Fruit fly (Drosophila melanogaster): ENCODE results near the gene CG3819.

CG3819 gene

dm6 chr3L:18898086-18898470, 23.8 kb downstream of the CG3819 start, which contains the start of gene CG3902 (continued):
- TF ChIP-seq repo (GFP tag; optimal IDR thresholded peaks at IDR 0.05) = no peak
- no peak for TF ChIP-seq Fer2 (tag; optimal IDR thresholded peaks at IDR 0.05)
- TF ChIP-seq CG34376 (GFP tag; optimal IDR thresholded peaks at IDR 0.05) = peak; percentile 72
- TF ChIP-seq Six4 (GFP tag; optimal IDR thresholded peaks at IDR 0.05) = no peak
- TF ChIP-seq CG1603 (tag; optimal IDR thresholded peaks at IDR 0.05) = peak; percentile 29
- TF ChIP-seq org-1 (GFP tag; optimal IDR thresholded peaks at IDR 0.05) = no peak
- TF ChIP-seq D19B (GFP tag; optimal IDR thresholded peaks at IDR 0.05) = no peak
- no peak for TF ChIP-seq Dip3 (GFP tag; optimal IDR thresholded peaks at IDR 0.05)
- no peak for TF ChIP-seq CG15601 (tag; optimal IDR thresholded peaks at IDR 0.05)
- no peak for TF ChIP-seq D (optimal IDR thresholded peaks at IDR 0.05)
- no peak for TF ChIP-seq D (GFP tag; optimal IDR thresholded peaks at IDR 0.05)
- TF ChIP-seq Deaf1 (tag; optimal IDR thresholded peaks at IDR 0.05) = peak; percentile 61
- peak; percentile 47 for TF ChIP-seq slbo (GFP tag; IDR thresholded peaks at IDR 0.05)
- peak; percentile 19 for TF ChIP-seq CG18011 (GFP tag; optimal IDR thresholded peaks at IDR 0.05)
- TF ChIP-seq CG1647 (GFP tag; optimal IDR thresholded peaks at IDR 0.05) = no peak
- peak; percentile 71 for TF ChIP-seq B-H2 (GFP tag; optimal IDR thresholded peaks at IDR 0.05)
- no peak for TF ChIP-seq Sox102F (GFP tag; optimal IDR thresholded peaks at IDR 0.05)
- no peak for TF ChIP-seq jumu (GFP tag; optimal IDR thresholded peaks at IDR 0.05)
- TF ChIP-seq Fer3 (tag; optimal IDR thresholded peaks at IDR 0.05) = peak; percentile 20
- no peak for TF ChIP-seq CG14667 (GFP tag; IDR thresholded peaks at IDR 0.05)

DNA sequence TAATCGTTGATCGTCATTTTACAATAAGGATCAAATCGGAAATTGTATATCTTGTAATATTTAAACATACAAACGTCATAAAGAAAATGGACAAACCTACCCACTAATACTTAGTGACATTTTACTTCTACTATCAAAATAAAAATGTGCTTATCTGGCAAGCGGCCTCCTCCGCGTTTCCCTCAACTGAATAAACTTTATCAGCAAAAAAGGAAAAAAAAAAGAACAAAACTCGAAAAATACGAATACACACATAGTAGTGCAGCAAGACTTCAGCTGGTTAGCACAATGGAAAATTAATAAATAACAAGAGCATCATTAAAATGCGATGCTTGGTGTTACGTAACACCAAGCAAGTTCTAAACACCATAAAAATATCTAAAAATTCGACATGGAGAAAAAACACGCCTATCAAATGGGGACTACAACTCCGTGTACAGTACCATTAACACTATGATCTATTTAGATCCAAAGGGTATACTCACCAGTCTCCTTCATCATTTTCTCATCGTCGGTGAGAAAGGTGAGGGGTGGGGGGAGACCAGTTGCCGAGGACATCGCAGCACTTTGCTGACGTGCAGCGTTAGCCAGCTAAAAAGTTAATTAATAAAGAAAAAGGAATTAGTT, 24.3 kb downstream of the CG3819 start:
- TF ChIP-seq kni (GFP tag; optimal IDR thresholded peaks at IDR 0.05) (peak; percentile 32), cg (GFP tag; optimal IDR thresholded peaks at IDR 0.05) (peak; percentile 5), CG17612 (GFP tag; IDR thresholded peaks at IDR 0.05) (0 out of 2 replicates have a peak, but pooled peaks have one; percentile 11), MTF-1 (GFP tag; optimal IDR thresholded peaks at IDR 0.05; ENCODE audit: borderline replicate concordance) (no peak), prd (optimal IDR thresholded peaks at IDR 0.05) (no peak), prd (GFP tag; IDR thresholded peaks at IDR 0.05) (no peak), tll (GFP tag; optimal IDR thresholded peaks at IDR 0.05) (no peak), Pdp1 (GFP tag; optimal IDR thresholded peaks at IDR 0.05) (peak in 1 of 2 experiments; percentile 97), Spps (tag; optimal IDR thresholded peaks at IDR 0.05) (no peak), sens (GFP tag) (peak; percentile 12), gsb-n (tag; optimal IDR thresholded peaks at IDR 0.05) (no peak), Doc3 (GFP tag; IDR thresholded peaks at IDR 0.05; ENCODE audit: partially characterized antibody) (no peak), GATAe (GFP tag; conservative IDR thresholded peaks at IDR 0.05) (peak; percentile 44; the same call in 1 of the 2 replicates), nom (GFP tag; optimal IDR thresholded peaks at IDR 0.05) (peak; percentile 12), Adf1 (GFP tag; IDR thresholded peaks at IDR 0.05) (no peak)

- TF ChIP-seq Poxn (GFP tag; IDR thresholded peaks at IDR 0.05) (no peak), nmo (GFP tag; optimal IDR thresholded peaks at IDR 0.05) (no peak), Hsf (GFP tag; optimal IDR thresholded peaks at IDR 0.05) (no peak), ci (GFP tag; IDR thresholded peaks at IDR 0.05) (peak; percentile 23; the same call in 1 of the 3 replicates), pros (GFP tag; optimal IDR thresholded peaks at IDR 0.05) (peak; percentile 8), Dbx (GFP tag; IDR thresholded peaks at IDR 0.05) (no peak), Six4 (GFP tag; optimal IDR thresholded peaks at IDR 0.05) (no peak), CG13894 (tag; optimal IDR thresholded peaks at IDR 0.05) (peak; percentile 37), cad (GFP tag; optimal IDR thresholded peaks at IDR 0.05) (peak; percentile 26), CG32772 (GFP tag; IDR thresholded peaks at IDR 0.05) (no peak), ab (GFP tag; optimal IDR thresholded peaks at IDR 0.05) (no peak), kni (GFP tag; optimal IDR thresholded peaks at IDR 0.05) (peak; percentile 40), bsh (GFP tag; optimal IDR thresholded peaks at IDR 0.05) (no peak), GATAe (GFP tag; conservative IDR thresholded peaks at IDR 0.05) (no peak), lilli (GFP tag; optimal IDR thresholded peaks at IDR 0.05) (peak; percentile 17), cg (GFP tag; optimal IDR thresholded peaks at IDR 0.05) (peak; percentile 34), amos (GFP tag; IDR thresholded peaks at IDR 0.05; ENCODE audit: partially characterized antibody) (no peak)
These were observed 25.5 kb downstream of the CG3819 start for dm6 chr3L:18896297-18896863.

Measured in whole organism, embryonic.